Fruit fly (Drosophila melanogaster): Measurements from ENCODE around the gene BTBD9.

DNA sequence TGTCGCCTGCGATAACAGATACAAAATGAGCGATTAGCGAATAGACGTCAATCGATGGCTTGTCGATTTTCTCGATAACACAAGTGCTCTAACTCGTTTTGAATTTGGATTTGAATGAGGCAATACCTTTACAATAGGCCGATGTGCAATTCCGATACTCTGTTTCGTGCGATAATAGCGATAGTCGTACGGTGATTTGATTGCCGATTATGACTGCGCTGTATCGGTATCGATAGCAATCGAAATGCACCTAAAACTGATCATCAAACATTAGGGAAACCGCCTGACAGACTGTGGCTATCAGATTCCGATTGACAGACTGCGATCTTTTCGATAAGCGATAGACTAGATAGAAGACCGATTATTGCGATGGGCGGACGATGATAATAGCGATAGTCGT, 16.6 kb upstream of the BTBD9 start:
- TF ChIP-seq CTCF (optimal IDR thresholded peaks at IDR 0.05) (no peak), CG8478 (optimal IDR thresholded peaks at IDR 0.05) (no peak)
